Fruit fly (Drosophila melanogaster) whole organism, embryonic: ENCODE measurements around the gene Dhc62B.

Experiments used
- Atf3 ChIP-seq: fragments of 200-800 bp; sonication (Bioruptor generic); optimal IDR thresholded peaks from 3 replicates; lab custom pipeline; 2016; ENCODE audit warnings: missing biosample characterization, missing genetic modification characterization
- CG10543 ChIP-seq: fragments of 200-800 bp; sonication (Bioruptor generic); optimal IDR thresholded peaks from 3 replicates; lab custom pipeline; 2017; ENCODE audit warnings: missing biosample characterization, mild to moderate bottlenecking, missing genetic modification characterization, moderate library complexity
- CG10979 ChIP-seq: fragments of 200-800 bp; sonication (Bioruptor generic); optimal IDR thresholded peaks from 2 replicates; lab custom pipeline; 2018; ENCODE audit warnings: missing biosample characterization, mild to moderate bottlenecking, missing genetic modification characterization, moderate library complexity
- CG11247 ChIP-seq: fragments of 200-800 bp; sonication (Bioruptor generic); IDR thresholded peaks from 2 replicates; pipeline ENCODE4 v1.3.6; 2022; ENCODE audit warnings: missing biosample characterization, missing genetic modification characterization
- CG11456 ChIP-seq: fragments of 200-800 bp; sonication (Bioruptor generic); IDR thresholded peaks from 3 replicates; pipeline ENCODE4 v1.3.6; 2022; ENCODE audit warnings: missing biosample characterization, missing genetic modification characterization
- CG11504 ChIP-seq: fragments of 200-800 bp; sonication (Bioruptor generic); optimal IDR thresholded peaks from 3 replicates; lab custom pipeline; 2019; ENCODE audit warnings: missing biosample characterization, mild to moderate bottlenecking, missing genetic modification characterization, moderate library complexity
- CG11695 ChIP-seq: fragments of 200-800 bp; sonication (Bioruptor generic); IDR thresholded peaks from 3 replicates; pipeline ENCODE4 v1.3.6; 2022; ENCODE audit warnings: missing biosample characterization, missing genetic modification characterization
- CG13123 ChIP-seq: fragments of 200-800 bp; sonication (Bioruptor generic); optimal IDR thresholded peaks from 2 replicates; lab custom pipeline; 2016; ENCODE audit warnings: missing biosample characterization, missing genetic modification characterization
- CG13287 ChIP-seq: fragments of 200-800 bp; sonication (Bioruptor generic); IDR thresholded peaks from 2 replicates; pipeline ENCODE4 v1.3.6; 2022; ENCODE audit warnings: missing biosample characterization, missing genetic modification characterization; ENCODE audit not compliant: partially characterized antibody
- CG14050 ChIP-seq: fragments of 200-800 bp; sonication (Bioruptor generic); IDR thresholded peaks from 3 replicates; pipeline ENCODE4 v1.3.6; 2022; ENCODE audit warnings: missing biosample characterization, missing genetic modification characterization
- CG17568 ChIP-seq: fragments of 200-800 bp; sonication (Bioruptor generic); optimal IDR thresholded peaks from 2 replicates; lab custom pipeline; 2018; ENCODE audit warnings: missing biosample characterization, mild to moderate bottlenecking, missing genetic modification characterization, moderate library complexity
- CG18599 ChIP-seq: fragments of 200-800 bp; sonication (Bioruptor generic); optimal IDR thresholded peaks from 3 replicates; lab custom pipeline; 2017; ENCODE audit warnings: missing biosample characterization, missing genetic modification characterization, mild to moderate bottlenecking, moderate library complexity, missing genetic modification reagents
- CG18764 ChIP-seq: fragments of 200-800 bp; sonication (Bioruptor generic); optimal IDR thresholded peaks from 3 replicates; lab custom pipeline; 2016; ENCODE audit warnings: missing biosample characterization, missing genetic modification characterization
- CG2875 ChIP-seq: fragments of 200-800 bp; sonication (Bioruptor generic); optimal IDR thresholded peaks from 2 replicates; lab custom pipeline; 2017; ENCODE audit warnings: missing biosample characterization, mild to moderate bottlenecking, missing genetic modification characterization, missing genetic modification reagents
- CG30403 ChIP-seq: fragments of 200-800 bp; sonication (Bioruptor generic); optimal IDR thresholded peaks from 3 replicates; lab custom pipeline; 2016; ENCODE audit warnings: missing biosample characterization, missing genetic modification characterization
- CG32772 ChIP-seq: fragments of 200-800 bp; sonication (Bioruptor generic); IDR thresholded peaks from 2 replicates; pipeline ENCODE4 v1.3.6; 2022; ENCODE audit warnings: missing biosample characterization, missing genetic modification characterization
- CG3281 ChIP-seq: fragments of 200-800 bp; sonication (Bioruptor generic); optimal IDR thresholded peaks from 3 replicates; lab custom pipeline; 2017; ENCODE audit warnings: missing biosample characterization, mild to moderate bottlenecking, missing genetic modification characterization
- CG4328 ChIP-seq: fragments of 200-800 bp; sonication (Bioruptor generic); optimal IDR thresholded peaks from 3 replicates; lab custom pipeline; 2017; ENCODE audit warnings: missing biosample characterization, missing genetic modification reagents, missing genetic modification characterization
- CG6813 ChIP-seq: fragments of 200-800 bp; sonication (Bioruptor generic); optimal IDR thresholded peaks from 2 replicates; lab custom pipeline; 2017; ENCODE audit warnings: missing biosample characterization, missing genetic modification characterization, mild to moderate bottlenecking, moderate library complexity, missing genetic modification reagents
- CG7839 ChIP-seq: fragments of 200-800 bp; sonication (Bioruptor generic); optimal IDR thresholded peaks from 3 replicates; lab custom pipeline; 2018; ENCODE audit warnings: missing biosample characterization, mild to moderate bottlenecking, missing genetic modification characterization, moderate library complexity
- H2.0 ChIP-seq: fragments of 200-800 bp; sonication (Bioruptor generic); IDR thresholded peaks from 2 replicates; pipeline ENCODE4 v1.3.6; 2022; ENCODE audit warnings: missing biosample characterization, missing genetic modification characterization
- Hr51 ChIP-seq, 2 experiments: fragments of 200-800 bp; sonication (Bioruptor generic); optimal IDR thresholded peaks; 2 replicates in 1 of 2; 3 replicates in 1 of 2; lab custom pipeline; 2016 to 2018; ENCODE audit warnings: missing biosample characterization in 2 of 2, missing genetic modification characterization in 2 of 2, mild to moderate bottlenecking in 1 of 2, moderate library complexity in 1 of 2
- NK7.1 ChIP-seq: fragments of 200-800 bp; sonication (Bioruptor generic); optimal IDR thresholded peaks from 3 replicates; lab custom pipeline; 2016; ENCODE audit warnings: missing biosample characterization, missing genetic modification characterization
- Rfx ChIP-seq: fragments of 200-800 bp; sonication (Bioruptor generic); IDR thresholded peaks from 2 replicates; pipeline ENCODE4 v1.3.6; 2022; ENCODE audit warnings: missing biosample characterization, missing genetic modification characterization
- az2 ChIP-seq: fragments of 200-800 bp; sonication (Bioruptor generic); optimal IDR thresholded peaks from 3 replicates; lab custom pipeline; 2016; ENCODE audit warnings: missing biosample characterization, missing genetic modification characterization
- bigmax ChIP-seq: fragments of 200-800 bp; sonication (Bioruptor generic); optimal IDR thresholded peaks from 2 replicates; lab custom pipeline; 2018; ENCODE audit warnings: missing biosample characterization, mild to moderate bottlenecking, missing genetic modification characterization
- caup ChIP-seq: fragments of 200-800 bp; sonication (Bioruptor generic); optimal IDR thresholded peaks from 3 replicates; lab custom pipeline; 2017; ENCODE audit warnings: missing biosample characterization, mild to moderate bottlenecking, missing genetic modification characterization, moderate library complexity; ENCODE audit not compliant: severe bottlenecking
- chn ChIP-seq: fragments of 200-800 bp; sonication (Bioruptor generic); optimal IDR thresholded peaks from 2 replicates; lab custom pipeline; 2016; ENCODE audit warnings: missing biosample characterization, missing genetic modification characterization
- dm ChIP-seq: fragments of 200-800 bp; sonication (Bioruptor generic); optimal IDR thresholded peaks from 3 replicates; lab custom pipeline; 2016; ENCODE audit warnings: missing biosample characterization, missing genetic modification characterization
- dysf ChIP-seq: fragments of 200-800 bp; sonication (Bioruptor generic); IDR thresholded peaks from 3 replicates; pipeline ENCODE4 v1.3.6; 2022; ENCODE audit warnings: missing biosample characterization, missing genetic modification characterization
- en ChIP-seq: fragments of 200-800 bp; sonication (Bioruptor generic); optimal IDR thresholded peaks from 2 replicates; lab custom pipeline; 2016; ENCODE audit warnings: missing biosample characterization, missing genetic modification characterization
- eve ChIP-seq, 2 experiments: fragments of >200 bp; optimal IDR thresholded peaks; 2 replicates each; lab custom pipeline; 2017; ENCODE audit warnings: missing biosample characterization in 2 of 2, missing genetic modification characterization in 2 of 2
- gce ChIP-seq: fragments of 200-800 bp; sonication (Bioruptor generic); IDR thresholded peaks from 3 replicates; pipeline ENCODE4 v1.3.6; 2022; ENCODE audit warnings: missing biosample characterization, missing genetic modification characterization
- gcm2 ChIP-seq: fragments of 200-800 bp; sonication (Bioruptor generic); optimal IDR thresholded peaks from 2 replicates; lab custom pipeline; 2016; ENCODE audit warnings: missing biosample characterization, missing genetic modification characterization
- ind ChIP-seq: fragments of 200-800 bp; sonication (Bioruptor generic); optimal IDR thresholded peaks from 3 replicates; lab custom pipeline; 2016; ENCODE audit warnings: missing biosample characterization, missing genetic modification characterization
- jigr1 ChIP-seq: fragments of 200-800 bp; sonication (Bioruptor generic); IDR thresholded peaks from 3 replicates; pipeline ENCODE4 v1.3.6; 2022; ENCODE audit warnings: missing biosample characterization, missing genetic modification characterization
- kay ChIP-seq: fragments of 200-800 bp; sonication (Bioruptor generic); optimal IDR thresholded peaks from 2 replicates; lab custom pipeline; 2016; ENCODE audit warnings: missing biosample characterization, missing genetic modification characterization
- nom ChIP-seq: fragments of 200-800 bp; sonication (Bioruptor generic); optimal IDR thresholded peaks from 2 replicates; lab custom pipeline; 2017; ENCODE audit warnings: missing biosample characterization, missing genetic modification characterization, mild to moderate bottlenecking, moderate library complexity, missing genetic modification reagents
- pb ChIP-seq: fragments of 200-800 bp; sonication (Bioruptor generic); optimal IDR thresholded peaks from 3 replicates; lab custom pipeline; 2016; ENCODE audit warnings: missing biosample characterization, missing genetic modification characterization
- peb ChIP-seq: fragments of 200-800 bp; sonication (Bioruptor generic); IDR thresholded peaks from 2 replicates; pipeline ENCODE4 v1.3.6; 2022; ENCODE audit warnings: missing biosample characterization, missing genetic modification characterization
- prd ChIP-seq, 3 experiments: fragments of >200 bp in 2 of 3; fragments of 200-800 bp in 1 of 3; sonication (Bioruptor generic) in 1 of 3; optimal IDR thresholded peaks in 2 of 3; IDR thresholded peaks in 1 of 3; 2 replicates in 2 of 3; 3 replicates in 1 of 3; pipeline versions ENCODE4 v1.3.6 to Lab custom; 2017 to 2022; ENCODE audit warnings: missing biosample characterization in 1 of 3, missing genetic modification characterization in 1 of 3
- pum ChIP-seq: fragments of 200-800 bp; sonication (Bioruptor generic); optimal IDR thresholded peaks from 2 replicates; lab custom pipeline; 2016; ENCODE audit warnings: missing biosample characterization, missing genetic modification characterization
- rib ChIP-seq: fragments of 200-800 bp; sonication (Bioruptor generic); IDR thresholded peaks from 2 replicates; pipeline ENCODE4 v1.3.6; 2022; ENCODE audit warnings: missing biosample characterization, missing genetic modification characterization
- run ChIP-seq: fragments of 200-800 bp; sonication (Bioruptor generic); optimal IDR thresholded peaks from 3 replicates; lab custom pipeline; 2018; ENCODE audit warnings: missing biosample characterization, mild to moderate bottlenecking, missing genetic modification characterization
- sim ChIP-seq: fragments of 200-800 bp; sonication (Bioruptor generic); IDR thresholded peaks from 2 replicates; pipeline ENCODE4 v1.3.6; 2022; ENCODE audit warnings: missing biosample characterization, missing genetic modification characterization
- tio ChIP-seq: fragments of 200-800 bp; sonication (Bioruptor generic); optimal IDR thresholded peaks from 2 replicates; lab custom pipeline; 2017; ENCODE audit warnings: missing biosample characterization, missing genetic modification characterization, inconsistent platforms
- tx ChIP-seq: fragments of 200-800 bp; sonication (Bioruptor generic); optimal IDR thresholded peaks from 2 replicates; lab custom pipeline; 2016; ENCODE audit warnings: missing biosample characterization, missing genetic modification characterization
- unc-4 ChIP-seq: fragments of 200-800 bp; sonication (Bioruptor generic); IDR thresholded peaks from 2 replicates; pipeline ENCODE4 v1.3.6; 2022; ENCODE audit warnings: missing biosample characterization, missing genetic modification characterization; ENCODE audit not compliant: partially characterized antibody

The Dhc62B gene

dm6 chr3L:1794164-1794942, 22.8 kb upstream of the Dhc62B start (continued):
- no peak for TF ChIP-seq eve (GFP tag; optimal IDR thresholded peaks at IDR 0.05; lab: Kevin White, UChicago)
- no peak; the same call in 1 of the 2 replicates for TF ChIP-seq CG13287 (GFP tag; lab: Robert Waterston, UW)
- TF ChIP-seq prd (optimal IDR thresholded peaks at IDR 0.05; lab: Kevin White, UChicago), result no peak
- TF ChIP-seq prd (GFP tag; IDR thresholded peaks at IDR 0.05; lab: Robert Waterston, UW), result no peak
- 0 out of 2 replicates have a peak, but pooled peaks have one; percentile 28 for TF ChIP-seq unc-4 (GFP tag; lab: Robert Waterston, UW)
- TF ChIP-seq CG11247 (GFP tag; lab: Robert Waterston, UW), result peak; percentile 34; the same call in 1 of the 2 replicates
- TF ChIP-seq H2.0, result peak; percentile 18; the same call in 1 of the 2 replicates
- peak; percentile 21 for TF ChIP-seq CG6813
- no peak for TF ChIP-seq bigmax
- TF ChIP-seq gcm2 (GFP tag; lab: Kevin White, UChicago), result no peak
- no peak for TF ChIP-seq pum
- TF ChIP-seq kay (GFP tag; lab: Kevin White, UChicago), result no peak
- no peak for TF ChIP-seq nom (GFP tag; lab: Kevin White, UChicago)
- TF ChIP-seq NK7.1 (GFP tag; lab: Kevin White, UChicago), result no peak
- peak; percentile 50 for TF ChIP-seq CG18599 (GFP tag; lab: Kevin White, UChicago)
- TF ChIP-seq CG4328 (GFP tag; lab: Kevin White, UChicago), result peak; percentile 20
- 0 out of 2 replicates have a peak, but pooled peaks have one; percentile 20 for TF ChIP-seq sim (GFP tag; lab: Robert Waterston, UW)
- no peak for TF ChIP-seq tx (GFP tag; lab: Kevin White, UChicago)
- TF ChIP-seq dysf (GFP tag; lab: Robert Waterston, UW), result peak; percentile 30; the same call in 1 of the 3 replicates
- no peak for TF ChIP-seq Hr51 (GFP tag; optimal IDR thresholded peaks at IDR 0.05; lab: Kevin White, UChicago)
- no peak for TF ChIP-seq CG7839 (tag; lab: Kevin White, UChicago)
- TF ChIP-seq CG32772 (GFP tag; lab: Robert Waterston, UW), result no peak
- TF ChIP-seq Atf3 (GFP tag; lab: Kevin White, UChicago), result peak; percentile 77
- no peak for TF ChIP-seq CG13123 (GFP tag; lab: Kevin White, UChicago)
- TF ChIP-seq CG11504 (tag; lab: Kevin White, UChicago), result no peak
- no peak for TF ChIP-seq run (tag; lab: Kevin White, UChicago)
- no peak for TF ChIP-seq ind (GFP tag; lab: Kevin White, UChicago)
- peak; percentile 81 for TF ChIP-seq caup (GFP tag; lab: Kevin White, UChicago)
- no peak for TF ChIP-seq jigr1 (GFP tag; lab: Robert Waterston, UW)
- peak; percentile 57 for TF ChIP-seq CG3281
- no peak for TF ChIP-seq gce (GFP tag; lab: Robert Waterston, UW)
- no peak for TF ChIP-seq az2
- TF ChIP-seq en (GFP tag; lab: Kevin White, UChicago), result no peak
- no peak for TF ChIP-seq tio (GFP tag; lab: Kevin White, UChicago)
- no peak for TF ChIP-seq CG18764 (GFP tag; lab: Kevin White, UChicago)
- TF ChIP-seq CG11695 (GFP tag; lab: Robert Waterston, UW), result peak; percentile 63; the same call in 1 of the 3 replicates
- TF ChIP-seq CG10979, result no peak
- TF ChIP-seq CG17568 (GFP tag; lab: Kevin White, UChicago), result no peak
- TF ChIP-seq CG14050, result no peak
- TF ChIP-seq peb (GFP tag; lab: Robert Waterston, UW), result no peak
- no peak for TF ChIP-seq pb (GFP tag; lab: Kevin White, UChicago)
- TF ChIP-seq CG10543, result peak; percentile 90
- peak; percentile 56; the same call in 1 of the 2 replicates for TF ChIP-seq Rfx
- TF ChIP-seq chn (GFP tag; lab: Kevin White, UChicago), result no peak
- TF ChIP-seq dm, result no peak
- TF ChIP-seq CG30403 (GFP tag; lab: Kevin White, UChicago), result no peak
- peak; percentile 26; the same call in 1 of the 3 replicates for TF ChIP-seq CG11456 (GFP tag; lab: Robert Waterston, UW)
- TF ChIP-seq CG2875 (GFP tag; lab: Kevin White, UChicago), result no peak
- peak; percentile 73; the same call in 1 of the 2 replicates for TF ChIP-seq rib (GFP tag; lab: Robert Waterston, UW)
